Worm (Caenorhabditis elegans) whole organism, L2 larva: Measurements from ENCODE around the gene T14G8.4.

Experiments used
- C34F6.9 ChIP-seq: fragments of 150-350 bp; optimal IDR thresholded peaks from 2 replicates; lab custom pipeline; 2014; ENCODE audit warnings: missing biosample characterization, missing genetic modification characterization
- F13H6.1 ChIP-seq: sonication (generic microtip); optimal IDR thresholded peaks from 2 replicates; lab custom pipeline; 2016; ENCODE audit warnings: missing genetic modification characterization, missing compliant biosample characterization
- R02D3.7 ChIP-seq: fragments of 150-350 bp; optimal IDR thresholded peaks from 2 replicates; lab custom pipeline; 2014; ENCODE audit warnings: missing biosample characterization, missing genetic modification characterization
- Y55F3AM.14 ChIP-seq: fragments of 200-800 bp; sonication (Bioruptor generic); optimal IDR thresholded peaks from 2 replicates; lab custom pipeline; 2018; ENCODE audit warnings: mild to moderate bottlenecking, missing genetic modification characterization, missing compliant biosample characterization
- alr-1 ChIP-seq: fragments of 150-350 bp; optimal IDR thresholded peaks from 2 replicates; lab custom pipeline; 2014; ENCODE audit warnings: missing biosample characterization, missing genetic modification characterization
- ama-1 ChIP-seq: fragments of 150-350 bp; optimal IDR thresholded peaks from 2 replicates; lab custom pipeline; 2018; ENCODE audit warnings: inconsistent platforms
- ceh-16 ChIP-seq: fragments of 150-350 bp; optimal IDR thresholded peaks from 2 replicates; lab custom pipeline; 2014; ENCODE audit warnings: missing biosample characterization, missing genetic modification characterization
- crh-2 ChIP-seq: sonication (generic microtip); optimal IDR thresholded peaks from 2 replicates; lab custom pipeline; 2017; ENCODE audit warnings: missing biosample characterization, missing genetic modification characterization
- egl-27 ChIP-seq: sonication (generic microtip); optimal IDR thresholded peaks from 3 replicates; lab custom pipeline; 2017; ENCODE audit warnings: missing biosample characterization, missing genetic modification reagents, missing genetic modification characterization
- elt-3 ChIP-seq: sonication (generic microtip); optimal IDR thresholded peaks from 2 replicates; lab custom pipeline; 2017; ENCODE audit warnings: missing biosample characterization, missing genetic modification characterization
- fos-1 ChIP-seq: fragments of 150-350 bp; optimal IDR thresholded peaks from 2 replicates; lab custom pipeline; 2014; ENCODE audit warnings: missing biosample characterization, missing genetic modification characterization
- gmeb-1 ChIP-seq: fragments of 150-350 bp; optimal IDR thresholded peaks from 2 replicates; lab custom pipeline; 2014; ENCODE audit warnings: missing biosample characterization, missing genetic modification characterization
- lin-13 ChIP-seq: fragments of 150-350 bp; optimal IDR thresholded peaks from 2 replicates; lab custom pipeline; 2014; ENCODE audit warnings: missing biosample characterization, missing genetic modification reagents, missing genetic modification characterization
- lsy-2 ChIP-seq, 2 experiments: fragments of 150-350 bp in 1 of 2; sonication (generic microtip) in 1 of 2; optimal IDR thresholded peaks; 2 replicates each; lab custom pipeline; 2014 to 2017; ENCODE audit warnings: missing biosample characterization in 2 of 2, missing genetic modification characterization in 2 of 2
- mab-5 ChIP-seq: fragments of 150-350 bp; optimal IDR thresholded peaks from 2 replicates; lab custom pipeline; 2014; ENCODE audit warnings: missing biosample characterization, missing genetic modification characterization
- mdl-1 ChIP-seq, 2 experiments: fragments of 150-350 bp in 1 of 2; sonication (generic microtip) in 1 of 2; optimal IDR thresholded peaks; 2 replicates each; lab custom pipeline; 2017; ENCODE audit warnings: missing biosample characterization in 2 of 2, missing genetic modification characterization in 2 of 2
- nhr-11 ChIP-seq: fragments of 150-350 bp; optimal IDR thresholded peaks from 2 replicates; lab custom pipeline; 2014; ENCODE audit warnings: missing biosample characterization, missing genetic modification characterization
- nhr-12 ChIP-seq: fragments of 150-350 bp; optimal IDR thresholded peaks from 2 replicates; lab custom pipeline; 2014; ENCODE audit warnings: missing biosample characterization, missing genetic modification characterization
- nhr-129 ChIP-seq: fragments of 150-350 bp; optimal IDR thresholded peaks from 2 replicates; lab custom pipeline; 2014; ENCODE audit warnings: missing biosample characterization, missing genetic modification characterization
- nhr-21 ChIP-seq: fragments of 150-350 bp; optimal IDR thresholded peaks from 2 replicates; lab custom pipeline; 2014; ENCODE audit warnings: missing biosample characterization, missing genetic modification characterization
- nhr-23 ChIP-seq: fragments of 150-350 bp; optimal IDR thresholded peaks from 2 replicates; lab custom pipeline; 2014; ENCODE audit warnings: missing biosample characterization, missing genetic modification reagents, missing genetic modification characterization
- nhr-25 ChIP-seq: fragments of 150-350 bp; sonication (generic microtip); optimal IDR thresholded peaks from 3 replicates; lab custom pipeline; 2014; ENCODE audit warnings: missing biosample characterization, missing genetic modification characterization
- sem-4 ChIP-seq: fragments of 150-350 bp; optimal IDR thresholded peaks from 2 replicates; lab custom pipeline; 2014; ENCODE audit warnings: missing biosample characterization, missing genetic modification reagents, missing genetic modification characterization
- sma-3 ChIP-seq: sonication (generic microtip); optimal IDR thresholded peaks from 2 replicates; lab custom pipeline; 2016; ENCODE audit warnings: missing genetic modification reagents, missing genetic modification characterization, missing compliant biosample characterization
- sma-9 ChIP-seq, 2 experiments: fragments of 150-350 bp in 1 of 2; sonication (generic microtip) in 1 of 2; optimal IDR thresholded peaks; 2 replicates each; lab custom pipeline; 2014 to 2016; ENCODE audit warnings: missing genetic modification characterization in 2 of 2, mild to moderate bottlenecking in 1 of 2, missing biosample characterization in 1 of 2, missing compliant biosample characterization in 1 of 2, missing genetic modification reagents in 1 of 2, moderate library complexity in 1 of 2
- unc-39 ChIP-seq: fragments of 150-350 bp; optimal IDR thresholded peaks from 2 replicates; lab custom pipeline; 2014; ENCODE audit warnings: missing biosample characterization, missing genetic modification characterization
- unc-55 ChIP-seq: fragments of 150-350 bp; sonication (generic microtip); optimal IDR thresholded peaks from 3 replicates; lab custom pipeline; 2014; ENCODE audit warnings: missing biosample characterization, missing genetic modification reagents, missing genetic modification characterization
- unc-62 ChIP-seq: fragments of 150-350 bp; optimal IDR thresholded peaks from 2 replicates; lab custom pipeline; 2014; ENCODE audit warnings: missing biosample characterization, missing genetic modification reagents, missing genetic modification characterization
- zag-1 ChIP-seq: fragments of 150-350 bp; optimal IDR thresholded peaks from 2 replicates; lab custom pipeline; 2014; ENCODE audit warnings: missing biosample characterization, missing genetic modification characterization
- ztf-1 ChIP-seq: fragments of 200-800 bp; sonication (Bioruptor generic); conservative IDR thresholded peaks from 2 replicates; pipeline ENCODE4 v1.3.6; 2022; ENCODE audit warnings: missing genetic modification characterization, missing compliant biosample characterization
- ztf-4 ChIP-seq: fragments of 150-350 bp; optimal IDR thresholded peaks from 2 replicates; lab custom pipeline; 2014; ENCODE audit warnings: missing biosample characterization, missing genetic modification characterization

T14G8.4 gene

ce11 chrX:12862509-12862908 lies 1.2 kb downstream of the T14G8.4 start, which contains the start of gene T14G8.6:
Gene T14G8.6, minus strand, starts transcription at chrX:12862846.
- TF ChIP-seq nhr-21 (tag; lab: Kevin White, UChicago) (no peak), nhr-23 (tag; lab: Kevin White, UChicago) (no peak), crh-2 (no peak), nhr-25 (tag; lab: Kevin White, UChicago) (no peak)

- TF ChIP-seq ceh-16 (tag; lab: Kevin White, UChicago) (no peak), unc-39 (tag; lab: Kevin White, UChicago) (no peak), unc-55 (GFP tag; lab: Kevin White, UChicago) (peak; percentile 54), sma-9 (GFP tag; optimal IDR thresholded peaks at IDR 0.05; lab: Kevin White, UChicago) (peak; percentile 56), sma-9 (tag; optimal IDR thresholded peaks at IDR 0.05; lab: Kevin White, UChicago) (no peak), nhr-129 (peak; percentile 57), crh-2 (peak; percentile 72), sma-3 (GFP tag; lab: Kevin White, UChicago) (peak; percentile 56), sem-4 (tag; lab: Kevin White, UChicago) (peak; percentile 46), fos-1 (tag; lab: Kevin White, UChicago) (peak; percentile 63), F13H6.1 (peak; percentile 67), nhr-11 (no peak), nhr-21 (tag; lab: Kevin White, UChicago) (peak; percentile 54), C34F6.9 (tag; lab: Kevin White, UChicago) (peak; percentile 49), lsy-2 (tag; optimal IDR thresholded peaks at IDR 0.05; lab: Kevin White, UChicago) (peak; percentile 23 to 69), lin-13 (GFP tag; lab: Kevin White, UChicago) (peak; percentile 55), gmeb-1 (tag; lab: Kevin White, UChicago) (peak; percentile 46), unc-62 (GFP tag; lab: Kevin White, UChicago) (no peak)
- TF ChIP-seq, all 48 proteins: peak for 13
Measured at ce11 chrX:12860711-12861287, 2.9 kb downstream of the T14G8.4 start, which contains the start of gene T14G8.3. Gene T14G8.3, plus strand, starts transcription at chrX:12861237.

ce11 chrX:12857701-12858100 lies 6.0 kb downstream of the T14G8.4 start, which contains the start of gene T14G8.2:
Gene T14G8.2, plus strand, starts transcription at chrX:12858001.
- TF ChIP-seq ama-1 (no peak), sma-3 (GFP tag; lab: Kevin White, UChicago) (no peak), unc-62 (GFP tag; lab: Kevin White, UChicago) (no peak), nhr-129 (no peak), lsy-2 (tag; optimal IDR thresholded peaks at IDR 0.05; lab: Kevin White, UChicago) (no peak), nhr-23 (tag; lab: Kevin White, UChicago) (no peak), mdl-1 (tag; optimal IDR thresholded peaks at IDR 0.05; lab: Kevin White, UChicago) (no peak), nhr-21 (tag; lab: Kevin White, UChicago) (no peak), C34F6.9 (tag; lab: Kevin White, UChicago) (no peak), ceh-16 (tag; lab: Kevin White, UChicago) (no peak), lin-13 (GFP tag; lab: Kevin White, UChicago) (no peak), mab-5 (tag; lab: Kevin White, UChicago) (no peak)
- TF ChIP-seq, all 48 proteins: peak for 0

- no peak for TF ChIP-seq R02D3.7 (tag; lab: Kevin White, UChicago)
- no peak for TF ChIP-seq nhr-12 (tag; lab: Kevin White, UChicago)
- no peak for TF ChIP-seq ztf-4 (tag; lab: Kevin White, UChicago)
- TF ChIP-seq Y55F3AM.14 (GFP tag; lab: Kevin White, UChicago), result no peak
- no peak for TF ChIP-seq nhr-25 (tag; lab: Kevin White, UChicago)
- no peak for TF ChIP-seq ztf-1 (GFP tag; lab: Robert Waterston, UW)
Measured at ce11 chrX:12854680-12855079, 9.0 kb downstream of the T14G8.4 start.

- TF ChIP-seq Y55F3AM.14 (GFP tag; lab: Kevin White, UChicago) (no peak), elt-3 (no peak), unc-55 (GFP tag; lab: Kevin White, UChicago) (peak; percentile 25), zag-1 (tag; lab: Kevin White, UChicago) (no peak), nhr-11 (no peak), lin-13 (GFP tag; lab: Kevin White, UChicago) (no peak), egl-27 (tag; lab: Kevin White, UChicago) (no peak), alr-1 (tag; lab: Kevin White, UChicago) (no peak), F13H6.1 (no peak)
Measured at ce11 chrX:12854135-12854534, 9.6 kb downstream of the T14G8.4 start.
